Fruit fly (Drosophila melanogaster) whole organism, embryonic: ENCODE results near the gene Ctns.

Source experiments
- Bdp1 ChIP-seq: fragments of 200-800 bp; sonication (Bioruptor generic); optimal IDR thresholded peaks from 3 replicates; lab custom pipeline; 2016; ENCODE audit warnings: missing biosample characterization, missing genetic modification characterization
- BtbVII ChIP-seq: fragments of 200-800 bp; sonication (Bioruptor generic); optimal IDR thresholded peaks from 3 replicates; lab custom pipeline; 2017; ENCODE audit warnings: missing biosample characterization, mild to moderate bottlenecking, missing genetic modification characterization
- CG10431 ChIP-seq: fragments of 200-800 bp; sonication (Bioruptor generic); optimal IDR thresholded peaks from 3 replicates; lab custom pipeline; 2018; ENCODE audit warnings: missing biosample characterization, mild to moderate bottlenecking, missing genetic modification characterization
- CG10462 ChIP-seq: fragments of 200-800 bp; sonication (Bioruptor generic); optimal IDR thresholded peaks from 2 replicates; lab custom pipeline; 2016; ENCODE audit warnings: missing biosample characterization, missing genetic modification characterization
- CG11504 ChIP-seq: fragments of 200-800 bp; sonication (Bioruptor generic); optimal IDR thresholded peaks from 3 replicates; lab custom pipeline; 2019; ENCODE audit warnings: missing biosample characterization, mild to moderate bottlenecking, missing genetic modification characterization, moderate library complexity
- CG12659 ChIP-seq: fragments of 200-800 bp; sonication (Bioruptor generic); optimal IDR thresholded peaks from 3 replicates; lab custom pipeline; 2017; ENCODE audit warnings: mild to moderate bottlenecking, missing biosample characterization, missing genetic modification reagents, missing genetic modification characterization
- CG13287 ChIP-seq: fragments of 200-800 bp; sonication (Bioruptor generic); IDR thresholded peaks from 2 replicates; pipeline ENCODE4 v1.3.6; 2022; ENCODE audit warnings: missing biosample characterization, missing genetic modification characterization; ENCODE audit not compliant: partially characterized antibody
- CG16813 ChIP-seq: fragments of 200-800 bp; sonication (Bioruptor generic); IDR thresholded peaks from 3 replicates; pipeline ENCODE4 v1.3.6; 2022; ENCODE audit warnings: missing biosample characterization, missing genetic modification characterization; ENCODE audit not compliant: partially characterized antibody
- CG17186 ChIP-seq: fragments of 200-800 bp; sonication (Bioruptor generic); optimal IDR thresholded peaks from 3 replicates; lab custom pipeline; 2017; ENCODE audit warnings: missing biosample characterization, missing genetic modification reagents, missing genetic modification characterization
- CG18764 ChIP-seq: fragments of 200-800 bp; sonication (Bioruptor generic); optimal IDR thresholded peaks from 3 replicates; lab custom pipeline; 2016; ENCODE audit warnings: missing biosample characterization, missing genetic modification characterization
- CG30431 ChIP-seq: fragments of 200-800 bp; sonication (Bioruptor generic); optimal IDR thresholded peaks from 2 replicates; lab custom pipeline; 2017; ENCODE audit warnings: missing biosample characterization, missing genetic modification characterization
- CG31441 ChIP-seq: fragments of 200-800 bp; sonication (Bioruptor generic); IDR thresholded peaks from 2 replicates; pipeline ENCODE4 v1.3.6; 2022; ENCODE audit warnings: missing biosample characterization, missing genetic modification characterization
- CG32767 ChIP-seq: fragments of 200-800 bp; sonication (Bioruptor generic); IDR thresholded peaks from 2 replicates; pipeline ENCODE4 v1.3.6; 2022; ENCODE audit warnings: missing biosample characterization, missing genetic modification characterization
- CG4282 ChIP-seq: fragments of 200-800 bp; sonication (Bioruptor generic); optimal IDR thresholded peaks from 2 replicates; lab custom pipeline; 2016; ENCODE audit warnings: missing biosample characterization, missing genetic modification characterization
- CG4730 ChIP-seq: fragments of 200-800 bp; sonication (Bioruptor generic); IDR thresholded peaks from 2 replicates; pipeline ENCODE4 v1.3.6; 2022; ENCODE audit warnings: missing biosample characterization, missing genetic modification characterization
- CG6791 ChIP-seq: fragments of 200-800 bp; sonication (Bioruptor generic); IDR thresholded peaks from 3 replicates; pipeline ENCODE4 v1.3.6; 2022; ENCODE audit warnings: missing biosample characterization, missing genetic modification characterization; ENCODE audit not compliant: partially characterized antibody
- CG7556 ChIP-seq: fragments of 200-800 bp; sonication (Bioruptor generic); optimal IDR thresholded peaks from 2 replicates; lab custom pipeline; 2017; ENCODE audit warnings: missing biosample characterization, mild to moderate bottlenecking, missing genetic modification characterization
- CG7786 ChIP-seq: fragments of 200-800 bp; sonication (Bioruptor generic); optimal IDR thresholded peaks from 2 replicates; lab custom pipeline; 2016; ENCODE audit warnings: missing biosample characterization, missing genetic modification characterization
- CG7928 ChIP-seq: fragments of 200-800 bp; sonication (Bioruptor generic); optimal IDR thresholded peaks from 2 replicates; lab custom pipeline; 2017; ENCODE audit warnings: missing biosample characterization, mild to moderate bottlenecking, missing genetic modification characterization
- CG9215 ChIP-seq: fragments of 200-800 bp; sonication (Bioruptor generic); IDR thresholded peaks from 2 replicates; pipeline ENCODE4 v1.3.6; 2022; ENCODE audit warnings: missing biosample characterization, missing genetic modification characterization
- CG9609 ChIP-seq: fragments of 200-800 bp; sonication (Bioruptor generic); optimal IDR thresholded peaks from 3 replicates; lab custom pipeline; 2016; ENCODE audit warnings: missing biosample characterization, missing genetic modification characterization
- D19B ChIP-seq: fragments of 200-800 bp; sonication (Bioruptor generic); optimal IDR thresholded peaks from 2 replicates; lab custom pipeline; 2017; ENCODE audit warnings: missing biosample characterization, mild to moderate bottlenecking, missing genetic modification characterization
- Drgx ChIP-seq: fragments of 200-800 bp; sonication (Bioruptor generic); IDR thresholded peaks from 2 replicates; pipeline ENCODE4 v1.3.6; 2022; ENCODE audit warnings: missing biosample characterization, missing genetic modification characterization
- HmgZ ChIP-seq: fragments of 200-800 bp; sonication (Bioruptor generic); optimal IDR thresholded peaks from 2 replicates; lab custom pipeline; 2018; ENCODE audit warnings: missing biosample characterization, mild to moderate bottlenecking, missing genetic modification characterization
- Hr51 ChIP-seq, 2 experiments: fragments of 200-800 bp; sonication (Bioruptor generic); optimal IDR thresholded peaks; 2 replicates in 1 of 2; 3 replicates in 1 of 2; lab custom pipeline; 2016 to 2018; ENCODE audit warnings: missing biosample characterization in 2 of 2, missing genetic modification characterization in 2 of 2, mild to moderate bottlenecking in 1 of 2, moderate library complexity in 1 of 2
- Hsf ChIP-seq: fragments of 200-800 bp; sonication (Bioruptor generic); optimal IDR thresholded peaks from 3 replicates; lab custom pipeline; 2016; ENCODE audit warnings: missing biosample characterization, missing genetic modification characterization
- Lim3 ChIP-seq: fragments of 200-800 bp; sonication (Bioruptor generic); IDR thresholded peaks from 2 replicates; pipeline ENCODE4 v1.3.6; 2022; ENCODE audit warnings: missing biosample characterization, missing genetic modification characterization
- Mes4 ChIP-seq: fragments of 200-800 bp; sonication (Bioruptor generic); optimal IDR thresholded peaks from 2 replicates; lab custom pipeline; 2016; ENCODE audit warnings: missing biosample characterization, missing genetic modification characterization
- Myb ChIP-seq: fragments of 200-800 bp; sonication (Bioruptor generic); optimal IDR thresholded peaks from 2 replicates; lab custom pipeline; 2016; ENCODE audit warnings: missing biosample characterization, missing genetic modification characterization
- Nf-YA ChIP-seq: fragments of 200-800 bp; sonication (Bioruptor generic); IDR thresholded peaks from 2 replicates; pipeline ENCODE4 v1.3.6; 2022; ENCODE audit warnings: missing biosample characterization, missing genetic modification characterization
- PHDP ChIP-seq: fragments of 200-800 bp; sonication (Bioruptor generic); optimal IDR thresholded peaks from 3 replicates; lab custom pipeline; 2018; ENCODE audit warnings: missing biosample characterization, mild to moderate bottlenecking, missing genetic modification characterization, moderate library complexity
- Pdp1 ChIP-seq, 2 experiments: fragments of 200-800 bp; sonication (Bioruptor generic); optimal IDR thresholded peaks; 3 replicates each; lab custom pipeline; 2016; ENCODE audit warnings: missing biosample characterization in 2 of 2, missing genetic modification characterization in 2 of 2, mild to moderate bottlenecking in 1 of 2, moderate library complexity in 1 of 2
- Poxn ChIP-seq: fragments of 200-800 bp; sonication (Bioruptor generic); IDR thresholded peaks from 2 replicates; pipeline ENCODE4 v1.3.6; 2022; ENCODE audit warnings: missing biosample characterization, missing genetic modification characterization
- Ptx1 ChIP-seq: fragments of 200-800 bp; sonication (Bioruptor generic); IDR thresholded peaks from 2 replicates; pipeline ENCODE4 v1.3.6; 2022; ENCODE audit warnings: missing biosample characterization, missing genetic modification characterization
- Six4 ChIP-seq: fragments of 200-800 bp; sonication (Bioruptor generic); optimal IDR thresholded peaks from 2 replicates; lab custom pipeline; 2016; ENCODE audit warnings: missing biosample characterization, missing genetic modification characterization
- ara ChIP-seq: fragments of 200-800 bp; sonication (Bioruptor generic); IDR thresholded peaks from 2 replicates; pipeline ENCODE4 v1.3.6; 2022; ENCODE audit warnings: missing biosample characterization, missing genetic modification characterization
- ash1 ChIP-seq: fragments of 200-800 bp; sonication (Bioruptor generic); optimal IDR thresholded peaks from 2 replicates; lab custom pipeline; 2018; ENCODE audit warnings: missing biosample characterization, mild to moderate bottlenecking, missing genetic modification characterization
- cad ChIP-seq: fragments of >200 bp; optimal IDR thresholded peaks from 2 replicates; lab custom pipeline; 2017; ENCODE audit warnings: missing biosample characterization, missing genetic modification characterization
- ci ChIP-seq: fragments of 200-800 bp; sonication (Bioruptor generic); IDR thresholded peaks from 3 replicates; pipeline ENCODE4 v1.3.6; 2022; ENCODE audit warnings: missing biosample characterization, missing genetic modification characterization
- dpn ChIP-seq, 2 experiments: fragments of 200-800 bp; sonication (Bioruptor generic); optimal IDR thresholded peaks; 3 replicates each; lab custom pipeline; 2016; ENCODE audit warnings: missing biosample characterization in 2 of 2, missing genetic modification characterization in 2 of 2
- fru ChIP-seq: fragments of >200 bp; optimal IDR thresholded peaks from 2 replicates; lab custom pipeline; 2017
- gro ChIP-seq: fragments of 200-800 bp; sonication (Bioruptor generic); optimal IDR thresholded peaks from 2 replicates; lab custom pipeline; 2016; ENCODE audit warnings: missing biosample characterization, missing genetic modification characterization
- gt ChIP-seq: fragments of 200-800 bp; sonication (Bioruptor generic); IDR thresholded peaks from 2 replicates; pipeline ENCODE4 v1.3.6; 2022; ENCODE audit warnings: missing biosample characterization, missing genetic modification characterization
- mirr ChIP-seq: fragments of 200-800 bp; sonication (Bioruptor generic); optimal IDR thresholded peaks from 3 replicates; lab custom pipeline; 2018; ENCODE audit warnings: missing biosample characterization, mild to moderate bottlenecking, missing genetic modification characterization
- oc ChIP-seq: fragments of 200-800 bp; sonication (Bioruptor generic); optimal IDR thresholded peaks from 2 replicates; lab custom pipeline; 2018; ENCODE audit warnings: missing biosample characterization, mild to moderate bottlenecking, missing genetic modification characterization, moderate library complexity
- slbo ChIP-seq: fragments of 200-800 bp; sonication (Bioruptor generic); IDR thresholded peaks from 2 replicates; pipeline ENCODE4 v1.3.6; 2022; ENCODE audit warnings: missing biosample characterization, missing genetic modification characterization
- sna ChIP-seq: fragments of 200-800 bp; sonication (Bioruptor generic); IDR thresholded peaks from 2 replicates; pipeline ENCODE4 v1.3.6; 2022; ENCODE audit warnings: missing biosample characterization, missing genetic modification characterization; ENCODE audit not compliant: partially characterized antibody
- sob ChIP-seq: fragments of 200-800 bp; sonication (Bioruptor generic); IDR thresholded peaks from 2 replicates; pipeline ENCODE4 v1.3.6; 2022; ENCODE audit warnings: missing biosample characterization, missing genetic modification characterization
- sr ChIP-seq: fragments of 200-800 bp; sonication (Bioruptor generic); IDR thresholded peaks from 3 replicates; pipeline ENCODE4 v1.3.6; 2022; ENCODE audit warnings: missing biosample characterization, missing genetic modification characterization
- twi ChIP-seq: fragments of 200-800 bp; optimal IDR thresholded peaks from 2 replicates; lab custom pipeline; 2019; ENCODE audit warnings: missing biosample characterization, mild to moderate bottlenecking, missing genetic modification characterization, moderate library complexity
- wdn ChIP-seq: fragments of 200-800 bp; sonication (Bioruptor generic); IDR thresholded peaks from 2 replicates; pipeline ENCODE4 v1.3.6; 2022; ENCODE audit warnings: missing biosample characterization, missing genetic modification characterization
- zfh2 ChIP-seq: fragments of 200-800 bp; sonication (Bioruptor generic); optimal IDR thresholded peaks from 2 replicates; lab custom pipeline; 2016; ENCODE audit warnings: missing biosample characterization, missing genetic modification characterization

Ctns gene

dm6 chr3R:23048690-23049118, 10.1 kb downstream of the Ctns start (continued):
- TF ChIP-seq sob (peak; percentile 58; the same call in 1 of the 2 replicates), CG30431 (peak; percentile 37), CG7556 (GFP tag; lab: Kevin White, UChicago) (peak; percentile 84), CG6791 (GFP tag; lab: Robert Waterston, UW) (no peak), CG9215 (GFP tag; lab: Robert Waterston, UW) (peak; percentile 46; the same call in 1 of the 2 replicates), ci (GFP tag; lab: Robert Waterston, UW) (peak; percentile 65), sna (no peak), CG31441 (GFP tag; lab: Robert Waterston, UW) (peak; percentile 91), CG18764 (GFP tag; lab: Kevin White, UChicago) (no peak), CG4282 (no peak), ash1 (GFP tag; lab: Kevin White, UChicago) (no peak), Myb (GFP tag; lab: Kevin White, UChicago) (no peak), dpn (GFP tag; optimal IDR thresholded peaks at IDR 0.05; lab: Kevin White, UChicago) (peak; percentile 61 to 69), PHDP (tag; lab: Kevin White, UChicago) (peak; percentile 80), CG7786 (peak; percentile 19), D19B (GFP tag; lab: Kevin White, UChicago) (peak; percentile 34), CG11504 (peak; percentile 89), BtbVII (GFP tag; lab: Kevin White, UChicago) (peak; percentile 16), CG4730 (peak; percentile 52; the same call in 1 of the 2 replicates), ara (GFP tag; lab: Robert Waterston, UW) (peak; percentile 60; the same call in 1 of the 2 replicates), CG13287 (no peak), CG7928 (GFP tag; lab: Kevin White, UChicago) (no peak), cad (GFP tag; lab: Kevin White, UChicago) (no peak), gt (GFP tag; lab: Robert Waterston, UW) (no peak), Lim3 (GFP tag; lab: Robert Waterston, UW) (0 out of 2 replicates have a peak, but pooled peaks have one; percentile 22), Six4 (peak; percentile 74), sr (GFP tag; lab: Robert Waterston, UW) (no peak), twi (tag; lab: Kevin White, UChicago) (peak; percentile 24), CG17186 (GFP tag; lab: Kevin White, UChicago) (no peak), Drgx (GFP tag; lab: Robert Waterston, UW) (peak; percentile 87), CG10431 (GFP tag; lab: Kevin White, UChicago) (peak; percentile 63), CG9609 (GFP tag; lab: Kevin White, UChicago) (no peak), Nf-YA (GFP tag; lab: Robert Waterston, UW) (no peak), HmgZ (tag; lab: Kevin White, UChicago) (peak; percentile 55), gro (GFP tag; lab: Kevin White, UChicago) (peak; percentile 24), Hsf (GFP tag; lab: Kevin White, UChicago) (peak; percentile 37), CG16813 (no peak), Ptx1 (GFP tag; lab: Robert Waterston, UW) (peak; percentile 76), Mes4 (GFP tag; lab: Kevin White, UChicago) (peak; percentile 21), CG12659 (GFP tag; lab: Kevin White, UChicago) (peak; percentile 77), fru (lab: Kevin White, UChicago) (no peak), Bdp1 (GFP tag; lab: Kevin White, UChicago) (no peak), Hr51 (GFP tag; optimal IDR thresholded peaks at IDR 0.05; lab: Kevin White, UChicago) (peak; percentile 25 to 87), oc (tag; lab: Kevin White, UChicago) (peak; percentile 66), CG32767 (GFP tag; lab: Robert Waterston, UW) (no peak; the same call in 1 of the 2 replicates), zfh2 (GFP tag; lab: Kevin White, UChicago) (no peak), Poxn (GFP tag; lab: Robert Waterston, UW) (no peak), wdn (GFP tag; lab: Robert Waterston, UW) (0 out of 2 replicates have a peak, but pooled peaks have one; percentile 36), mirr (GFP tag; lab: Kevin White, UChicago) (no peak), CG10462 (GFP tag; lab: Kevin White, UChicago) (peak; percentile 44), Pdp1 (GFP tag; optimal IDR thresholded peaks at IDR 0.05; lab: Kevin White, UChicago) (peak; percentile 24 to 60), slbo (peak; percentile 70)
